Worm (Caenorhabditis elegans) whole organism, L1 larva: ENCODE results near the gene dhs-15.

ENCODE experiments used
- C16A3.4 ChIP-seq: fragments of 150-350 bp; optimal IDR thresholded peaks from 2 replicates; lab custom pipeline; 2014; ENCODE audit warnings: missing biosample characterization, missing genetic modification characterization
- C34B4.2 ChIP-seq: sonication (generic microtip); optimal IDR thresholded peaks from 2 replicates; lab custom pipeline; 2017; ENCODE audit warnings: mild to moderate bottlenecking, missing genetic modification characterization, missing compliant biosample characterization
- Y116A8C.19 ChIP-seq: sonication (generic microtip); optimal IDR thresholded peaks from 2 replicates; lab custom pipeline; 2016; ENCODE audit warnings: missing compliant biosample characterization, missing genetic modification characterization, borderline replicate concordance
- aha-1 ChIP-seq: fragments of 150-350 bp; optimal IDR thresholded peaks from 2 replicates; lab custom pipeline; 2014; ENCODE audit warnings: missing biosample characterization, missing genetic modification characterization
- alr-1 ChIP-seq: fragments of 200-800 bp; sonication (Bioruptor generic); optimal IDR thresholded peaks from 2 replicates; lab custom pipeline; 2018; ENCODE audit warnings: borderline replicate concordance, mild to moderate bottlenecking, missing genetic modification characterization, missing compliant biosample characterization
- ama-1 ChIP-seq: fragments of 150-350 bp; optimal IDR thresholded peaks from 2 replicates; lab custom pipeline; 2014
- ceh-8 ChIP-seq: fragments of 200-800 bp; sonication (Bioruptor generic); optimal IDR thresholded peaks from 2 replicates; lab custom pipeline; 2018; ENCODE audit warnings: mild to moderate bottlenecking, missing genetic modification characterization, moderate library complexity, missing compliant biosample characterization
- ceh-82 ChIP-seq, 3 experiments: fragments of 150-350 bp in 1 of 3; sonication (generic microtip) in 2 of 3; optimal IDR thresholded peaks; 2 replicates each; lab custom pipeline; 2014 to 2017; ENCODE audit warnings: missing biosample characterization in 3 of 3, missing genetic modification characterization in 3 of 3
- ceh-88 ChIP-seq: fragments of 200-800 bp; sonication (Bioruptor generic); IDR thresholded peaks from 2 replicates; pipeline ENCODE4 v1.3.6; 2022; ENCODE audit warnings: missing genetic modification characterization, missing compliant biosample characterization
- ces-1 ChIP-seq: fragments of 150-350 bp; optimal IDR thresholded peaks from 2 replicates; lab custom pipeline; 2014; ENCODE audit warnings: missing biosample characterization, missing genetic modification reagents, missing genetic modification characterization
- dpl-1 ChIP-seq, 3 experiments: fragments of 150-350 bp in 2 of 3; sonication (generic microtip) in 1 of 3; optimal IDR thresholded peaks; 2 replicates each; lab custom pipeline; 2014 to 2017; ENCODE audit warnings: missing biosample characterization in 3 of 3, missing genetic modification characterization in 3 of 3, missing genetic modification reagents in 3 of 3
- efl-1 ChIP-seq, 4 experiments: fragments of 150-350 bp; optimal IDR thresholded peaks in 3 of 4; peaks in 1 of 4; 1 replicate in 1 of 4; 2 replicates in 3 of 4; lab custom pipeline; 2014; ENCODE audit warnings: missing biosample characterization in 2 of 4, missing genetic modification characterization in 2 of 4, missing genetic modification reagents in 2 of 4
- egl-27 ChIP-seq, 2 experiments: fragments of 150-350 bp in 1 of 2; sonication (generic microtip); optimal IDR thresholded peaks; 3 replicates each; lab custom pipeline; 2017 to 2018; ENCODE audit warnings: missing biosample characterization in 2 of 2, missing genetic modification characterization in 2 of 2, missing genetic modification reagents in 2 of 2
- elt-2 ChIP-seq: sonication (generic microtip); optimal IDR thresholded peaks from 2 replicates; lab custom pipeline; 2016; ENCODE audit warnings: missing genetic modification characterization, mild to moderate bottlenecking, inconsistent platforms, missing compliant biosample characterization, missing genetic modification reagents
- fkh-4 ChIP-seq: sonication (generic microtip); optimal IDR thresholded peaks from 2 replicates; lab custom pipeline; 2016; ENCODE audit warnings: missing compliant biosample characterization, missing genetic modification characterization, borderline replicate concordance
- fkh-8 ChIP-seq: sonication (generic microtip); optimal IDR thresholded peaks from 2 replicates; lab custom pipeline; 2016; ENCODE audit warnings: mild to moderate bottlenecking, missing genetic modification characterization, missing compliant biosample characterization
- fos-1 ChIP-seq: fragments of 150-350 bp; optimal IDR thresholded peaks from 2 replicates; lab custom pipeline; 2014; ENCODE audit warnings: missing biosample characterization, missing genetic modification characterization
- hlh-4 ChIP-seq: sonication (generic microtip); optimal IDR thresholded peaks from 2 replicates; lab custom pipeline; 2016; ENCODE audit warnings: mild to moderate bottlenecking, missing genetic modification characterization, missing compliant biosample characterization
- irx-1 ChIP-seq: sonication (generic microtip); optimal IDR thresholded peaks from 2 replicates; lab custom pipeline; 2016; ENCODE audit warnings: missing genetic modification characterization, missing compliant biosample characterization
- lin-13 ChIP-seq: fragments of 150-350 bp; optimal IDR thresholded peaks from 2 replicates; lab custom pipeline; 2014; ENCODE audit warnings: missing biosample characterization, missing genetic modification reagents, missing genetic modification characterization
- lin-14 ChIP-seq: fragments of 200-800 bp; sonication (Bioruptor generic); optimal IDR thresholded peaks from 2 replicates; lab custom pipeline; 2018; ENCODE audit warnings: mild to moderate bottlenecking, missing genetic modification characterization, moderate library complexity, missing compliant biosample characterization
- lin-35 ChIP-seq, 2 experiments: fragments of 150-350 bp; optimal IDR thresholded peaks; 2 replicates each; lab custom pipeline; 2014; ENCODE audit warnings: missing biosample characterization in 2 of 2, missing genetic modification characterization in 2 of 2, missing genetic modification reagents in 2 of 2
- lin-39 ChIP-seq: fragments of 150-350 bp; optimal IDR thresholded peaks from 2 replicates; lab custom pipeline; 2014; ENCODE audit warnings: missing biosample characterization, missing genetic modification reagents, missing genetic modification characterization
- lir-3 ChIP-seq: sonication (generic microtip); optimal IDR thresholded peaks from 2 replicates; lab custom pipeline; 2016; ENCODE audit warnings: mild to moderate bottlenecking, missing genetic modification characterization, moderate library complexity, missing compliant biosample characterization; ENCODE audit not compliant: poor library complexity
- lsy-2 ChIP-seq, 2 experiments: fragments of 150-350 bp; optimal IDR thresholded peaks; 2 replicates each; lab custom pipeline; 2014; ENCODE audit warnings: missing biosample characterization in 2 of 2, missing genetic modification characterization in 2 of 2
- mdl-1 ChIP-seq, 2 experiments: fragments of 150-350 bp; optimal IDR thresholded peaks; 2 replicates each; lab custom pipeline; 2014 to 2017; ENCODE audit warnings: missing biosample characterization in 2 of 2, missing genetic modification characterization in 2 of 2, inconsistent platforms in 1 of 2
- mef-2 ChIP-seq: fragments of 150-350 bp; optimal IDR thresholded peaks from 2 replicates; lab custom pipeline; 2014; ENCODE audit warnings: missing biosample characterization, missing genetic modification characterization
- nhr-11 ChIP-seq: fragments of 150-350 bp; optimal IDR thresholded peaks from 2 replicates; lab custom pipeline; 2014; ENCODE audit warnings: missing biosample characterization, missing genetic modification characterization
- nhr-12 ChIP-seq: sonication (generic microtip); optimal IDR thresholded peaks from 2 replicates; lab custom pipeline; 2017; ENCODE audit warnings: missing biosample characterization, missing genetic modification characterization
- nhr-28 ChIP-seq: fragments of 150-350 bp; optimal IDR thresholded peaks from 2 replicates; lab custom pipeline; 2014; ENCODE audit warnings: missing biosample characterization, missing genetic modification characterization
- nhr-71 ChIP-seq: sonication (generic microtip); optimal IDR thresholded peaks from 2 replicates; lab custom pipeline; 2016; ENCODE audit warnings: mild to moderate bottlenecking, missing genetic modification characterization, moderate library complexity, missing compliant biosample characterization
- nhr-85 ChIP-seq: sonication (generic microtip); peaks from one replicate; lab custom pipeline; 2016; ENCODE audit warnings: missing genetic modification characterization, inconsistent platforms, missing compliant biosample characterization
- nhr-90 ChIP-seq: sonication (generic microtip); optimal IDR thresholded peaks from 2 replicates; lab custom pipeline; 2016; ENCODE audit warnings: mild to moderate bottlenecking, missing genetic modification characterization, missing compliant biosample characterization; ENCODE audit not compliant: poor library complexity
- pag-3 ChIP-seq: sonication (generic microtip); optimal IDR thresholded peaks from 2 replicates; lab custom pipeline; 2017; ENCODE audit warnings: missing genetic modification characterization, mild to moderate bottlenecking, missing compliant biosample characterization, antibody characterized with exemption, borderline replicate concordance; ENCODE audit not compliant: insufficient read depth
- pqm-1 ChIP-seq: sonication (generic microtip); optimal IDR thresholded peaks from 3 replicates; lab custom pipeline; 2017; ENCODE audit warnings: missing biosample characterization, missing genetic modification characterization
- skn-1 ChIP-seq: fragments of 150-350 bp; optimal IDR thresholded peaks from 2 replicates; lab custom pipeline; 2014; ENCODE audit warnings: missing biosample characterization, missing genetic modification characterization
- snpc-4 ChIP-seq: fragments of 150-350 bp; optimal IDR thresholded peaks from 2 replicates; lab custom pipeline; 2014; ENCODE audit warnings: missing biosample characterization, missing genetic modification characterization
- sptf-1 ChIP-seq: fragments of 150-350 bp; optimal IDR thresholded peaks from 2 replicates; lab custom pipeline; 2014; ENCODE audit warnings: missing biosample characterization, missing genetic modification characterization
- sup-37 ChIP-seq: fragments of 200-800 bp; sonication (Bioruptor generic); optimal IDR thresholded peaks from 2 replicates; lab custom pipeline; 2018; ENCODE audit warnings: mild to moderate bottlenecking, missing genetic modification characterization, missing compliant biosample characterization
- swsn-7 ChIP-seq: sonication (generic microtip); optimal IDR thresholded peaks from 2 replicates; lab custom pipeline; 2016; ENCODE audit warnings: missing genetic modification characterization, missing compliant biosample characterization
- tlp-1 ChIP-seq: fragments of 150-350 bp; optimal IDR thresholded peaks from 2 replicates; lab custom pipeline; 2014; ENCODE audit warnings: missing biosample characterization, missing genetic modification characterization
- unc-30 ChIP-seq: sonication (generic microtip); optimal IDR thresholded peaks from 2 replicates; lab custom pipeline; 2017; ENCODE audit warnings: missing biosample characterization, missing genetic modification characterization

dhs-15 gene

DNA sequence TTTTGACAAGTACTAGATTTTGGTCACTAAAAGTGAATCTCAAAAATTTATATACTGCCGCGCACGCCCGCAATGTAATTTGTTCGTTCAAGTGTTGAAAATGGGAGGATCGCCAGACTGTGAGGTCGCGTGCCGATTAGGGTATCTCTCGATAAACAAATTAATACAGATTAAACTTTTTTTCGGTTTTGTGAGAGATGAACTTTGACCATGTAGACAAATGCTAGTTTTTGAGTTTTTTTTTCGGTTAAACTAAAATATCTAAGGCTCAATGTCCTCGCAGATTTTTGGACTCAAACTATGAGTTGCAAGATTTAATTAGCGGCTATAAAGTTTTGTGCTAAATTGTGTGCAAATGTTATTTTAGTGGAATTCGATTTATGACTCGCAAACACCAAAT is at the start of gene dhs-15:
Gene dhs-15 (minus strand): TSS at position 101 of the 400 bp plus-strand sequence.
- TF ChIP-seq lin-35 (GFP tag; optimal IDR thresholded peaks at IDR 0.05; lab: Kevin White, UChicago), result no peak
- TF ChIP-seq nhr-85, result peak; percentile 64
- TF ChIP-seq fos-1 (tag; lab: Kevin White, UChicago), result no peak
- no peak for TF ChIP-seq C16A3.4

- peak; percentile 12 for TF ChIP-seq nhr-85
- TF ChIP-seq lir-3 (tag; lab: Kevin White, UChicago), result no peak
Observed at ce11 chrV:2818117-2818516, 48.5 kb upstream of the dhs-15 start, which contains the start of gene srt-34. srt-34 (minus strand) TSS chrV:2818217.

DNA sequence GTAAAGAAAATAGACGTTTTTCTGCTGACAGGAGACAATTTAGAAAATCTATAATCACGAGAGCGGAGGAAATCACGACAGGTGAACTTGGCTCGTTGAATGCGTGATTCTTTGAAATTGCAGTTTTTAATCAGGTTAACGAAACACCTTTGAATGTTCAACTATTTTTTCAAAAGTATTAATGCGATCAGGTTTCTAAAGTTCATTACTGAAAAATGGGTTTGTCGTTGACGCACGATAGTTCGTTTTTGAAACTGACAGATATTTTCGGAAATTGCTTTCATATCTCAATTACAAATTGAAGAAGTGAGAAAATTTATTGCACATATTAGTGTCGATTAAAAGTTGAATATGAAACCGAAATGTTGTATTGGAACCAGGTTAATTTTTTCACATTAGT is 46.3 kb upstream of the dhs-15 start, which contains the start of gene F54E2.5:
Gene F54E2.5 (minus strand): TSS at position 101 of the 400 bp plus-strand sequence.
- TF ChIP-seq nhr-28 (tag; lab: Kevin White, UChicago), result no peak
- TF ChIP-seq efl-1 (optimal IDR thresholded peaks at IDR 0.05; lab: Kevin White, UChicago), result no peak
- peak in 1 of 2 experiments; percentile 2 for TF ChIP-seq efl-1 (GFP tag; optimal IDR thresholded peaks at IDR 0.05 in 1 of 2; lab: Kevin White, UChicago)
- peak; percentile 31 for TF ChIP-seq hlh-4 (tag; lab: Kevin White, UChicago)
- TF ChIP-seq egl-27 (tag; optimal IDR thresholded peaks at IDR 0.05; lab: Kevin White, UChicago), result no peak
- no peak for TF ChIP-seq lin-39 (tag; lab: Kevin White, UChicago)
- no peak for TF ChIP-seq pag-3 (tag; lab: Kevin White, UChicago)
- TF ChIP-seq sup-37 (GFP tag; lab: Kevin White, UChicago), result no peak

ce11 chrV:2813856-2814255 is 44.2 kb upstream of the dhs-15 start, which contains the start of gene F54E2.9:
F54E2.9 (minus strand) TSS chrV:2813987.
- TF ChIP-seq dpl-1 (GFP tag; optimal IDR thresholded peaks at IDR 0.05; lab: Kevin White, UChicago) (no peak), hlh-4 (tag; lab: Kevin White, UChicago) (peak; percentile 82), nhr-71 (tag; lab: Kevin White, UChicago) (peak; percentile 23), ceh-88 (GFP tag; lab: Robert Waterston, UW) (no peak), nhr-12 (no peak), efl-1 (optimal IDR thresholded peaks at IDR 0.05; lab: Kevin White, UChicago) (no peak), efl-1 (GFP tag; optimal IDR thresholded peaks at IDR 0.05 in 1 of 2; lab: Kevin White, UChicago) (peak in 1 of 2 experiments; percentile 85), aha-1 (tag; lab: Kevin White, UChicago) (no peak)

- TF ChIP-seq nhr-11 (tag; lab: Kevin White, UChicago) (no peak), nhr-71 (tag; lab: Kevin White, UChicago) (no peak), tlp-1 (tag; lab: Kevin White, UChicago) (peak; percentile 79), nhr-12 (no peak), ceh-8 (GFP tag; lab: Kevin White, UChicago) (no peak), pag-3 (tag; lab: Kevin White, UChicago) (no peak), lin-35 (GFP tag; optimal IDR thresholded peaks at IDR 0.05; lab: Kevin White, UChicago) (peak in 1 of 2 experiments; percentile 25), lin-13 (GFP tag; lab: Kevin White, UChicago) (no peak), alr-1 (no peak), pqm-1 (tag; lab: Kevin White, UChicago) (peak; percentile 97), skn-1 (no peak), ceh-82 (tag; optimal IDR thresholded peaks at IDR 0.05; lab: Kevin White, UChicago) (no peak), ces-1 (no peak), irx-1 (no peak), lsy-2 (tag; optimal IDR thresholded peaks at IDR 0.05; lab: Kevin White, UChicago) (no peak), mef-2 (tag; lab: Kevin White, UChicago) (no peak), fkh-8 (tag; lab: Kevin White, UChicago) (no peak), unc-30 (tag; lab: Kevin White, UChicago) (no peak), mdl-1 (tag; optimal IDR thresholded peaks at IDR 0.05; lab: Kevin White, UChicago) (no peak), C34B4.2 (tag; lab: Kevin White, UChicago) (no peak), snpc-4 (no peak), nhr-90 (tag; lab: Kevin White, UChicago) (no peak), swsn-7 (no peak), aha-1 (tag; lab: Kevin White, UChicago) (no peak), fkh-4 (tag; lab: Kevin White, UChicago) (no peak), hlh-4 (tag; lab: Kevin White, UChicago) (no peak), Y116A8C.19 (tag; lab: Kevin White, UChicago) (no peak), ama-1 (lab: Kevin White, UChicago) (no peak), lin-14 (GFP tag; lab: Kevin White, UChicago) (no peak), elt-2 (tag; lab: Kevin White, UChicago) (peak; percentile 87), sptf-1 (tag; lab: Kevin White, UChicago) (no peak)
Observed at ce11 chrV:2810164-2810563, 40.5 kb upstream of the dhs-15 start, which contains the start of gene F54E2.1. F54E2.1 (plus strand) TSS chrV:2810398.
